Worm (Caenorhabditis elegans): Measurements from ENCODE around the gene Y38C1AA.19.
A peak's percentile ranks its signal among the peaks of the same experiment; 100 is the strongest.

Gene Y38C1AA.19

DNA sequence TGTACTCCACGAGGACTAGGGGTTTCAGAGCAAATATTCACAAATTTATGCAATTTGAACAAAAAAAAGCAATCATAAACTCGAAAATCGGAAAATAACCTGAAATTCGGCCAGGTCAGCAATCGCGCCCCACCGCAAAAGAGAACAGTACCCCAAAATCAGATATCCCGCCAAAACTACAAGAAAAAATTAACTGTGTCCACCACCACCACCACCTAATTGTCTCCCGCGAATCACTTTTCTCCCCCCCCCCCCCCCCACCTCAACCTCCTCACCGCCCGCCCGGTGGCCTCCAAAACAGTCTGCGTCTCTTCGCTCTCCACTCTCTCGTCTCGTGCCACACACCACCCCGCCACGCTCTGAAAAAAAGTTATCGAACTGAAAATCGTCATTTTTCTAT lies 31.4 kb upstream of the Y38C1AA.19 start:
- TF ChIP-seq ama-1 (optimal IDR thresholded peaks at IDR 0.05) (no peak), nhr-85 (tag) (peak; percentile 27), lin-14 (GFP tag; optimal IDR thresholded peaks at IDR 0.05) (peak; percentile 58), mep-1 (tag; optimal IDR thresholded peaks at IDR 0.05) (no peak), unc-86 (tag; optimal IDR thresholded peaks at IDR 0.05) (no peak), nhr-20 (tag; optimal IDR thresholded peaks at IDR 0.05) (no peak)

DNA sequence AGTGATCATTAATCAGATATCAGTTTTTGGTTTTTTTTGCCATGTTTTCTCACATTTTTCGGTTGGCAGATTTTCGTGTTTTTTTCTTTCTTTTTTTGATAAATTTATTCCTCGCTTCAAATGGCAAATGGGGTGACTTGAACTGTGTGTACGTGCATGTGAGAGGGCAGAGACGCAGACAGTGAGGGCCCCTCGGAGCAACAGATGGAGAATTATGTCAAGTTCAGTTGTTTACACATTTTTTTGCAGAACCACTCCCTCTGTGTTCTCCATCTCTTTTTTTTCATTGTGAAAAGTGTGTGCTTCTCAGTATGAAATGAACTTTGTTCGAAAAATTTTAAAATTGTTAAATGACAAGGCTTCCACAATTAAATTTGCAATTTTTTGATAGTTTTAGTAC lies 29.8 kb upstream of the Y38C1AA.19 start:
- TF ChIP-seq xbp-1 (tag; optimal IDR thresholded peaks at IDR 0.05) (no peak), alr-1 (tag; optimal IDR thresholded peaks at IDR 0.05; ENCODE audit: borderline replicate concordance) (no peak), aly-2 (tag; optimal IDR thresholded peaks at IDR 0.05) (no peak), blmp-1 (tag; optimal IDR thresholded peaks at IDR 0.05) (no peak), mdl-1 (tag; optimal IDR thresholded peaks at IDR 0.05) (no peak), lsy-2 (tag; optimal IDR thresholded peaks at IDR 0.05) (peak in 1 of 2 experiments; percentile 11), vab-15 (tag; optimal IDR thresholded peaks at IDR 0.05) (no peak), aha-1 (tag; optimal IDR thresholded peaks at IDR 0.05) (no peak), nhr-77 (tag; optimal IDR thresholded peaks at IDR 0.05) (no peak), nhr-84 (tag; optimal IDR thresholded peaks at IDR 0.05) (no peak), fos-1 (tag; optimal IDR thresholded peaks at IDR 0.05) (no peak), mef-2 (tag; optimal IDR thresholded peaks at IDR 0.05) (no peak), lin-14 (GFP tag; optimal IDR thresholded peaks at IDR 0.05) (peak; percentile 5)

- TF ChIP-seq hlh-17 (GFP tag; optimal IDR thresholded peaks at IDR 0.05; ENCODE audit: borderline replicate concordance) (no peak), jun-1 (tag; optimal IDR thresholded peaks at IDR 0.05) (no peak), dsc-1 (tag; optimal IDR thresholded peaks at IDR 0.05) (peak; percentile 39), lin-14 (GFP tag; optimal IDR thresholded peaks at IDR 0.05) (peak; percentile 73), lir-3 (tag; optimal IDR thresholded peaks at IDR 0.05; ENCODE audit: poor library complexity) (no peak), C16A3.4 (tag; optimal IDR thresholded peaks at IDR 0.05) (no peak), lin-35 (GFP tag; optimal IDR thresholded peaks at IDR 0.05) (peak in 1 of 2 experiments; percentile 4), egl-27 (tag; optimal IDR thresholded peaks at IDR 0.05) (no peak), ces-1 (GFP tag; optimal IDR thresholded peaks at IDR 0.05) (no peak), efl-1 (optimal IDR thresholded peaks at IDR 0.05) (no peak), efl-1 (GFP tag; optimal IDR thresholded peaks at IDR 0.05 in 1 of 2) (no peak), lin-39 (tag; optimal IDR thresholded peaks at IDR 0.05) (no peak), nhr-47 (tag; optimal IDR thresholded peaks at IDR 0.05) (peak; percentile 42), dpl-1 (GFP tag; optimal IDR thresholded peaks at IDR 0.05) (peak in 1 of 3 experiments; percentile 12), tbx-2 (tag; optimal IDR thresholded peaks at IDR 0.05) (peak; percentile 18), sox-4 (tag; optimal IDR thresholded peaks at IDR 0.05) (peak; percentile 37), pag-3 (tag; optimal IDR thresholded peaks at IDR 0.05; ENCODE audit: borderline replicate concordance, insufficient read depth) (no peak), swsn-7 (tag; optimal IDR thresholded peaks at IDR 0.05) (peak; percentile 33), sup-37 (GFP tag; optimal IDR thresholded peaks at IDR 0.05) (no peak), ceh-8 (GFP tag; optimal IDR thresholded peaks at IDR 0.05) (no peak), irx-1 (tag; optimal IDR thresholded peaks at IDR 0.05) (no peak), skn-1 (tag; optimal IDR thresholded peaks at IDR 0.05) (no peak), snu-23 (GFP tag; optimal IDR thresholded peaks at IDR 0.05) (no peak), nhr-90 (tag; optimal IDR thresholded peaks at IDR 0.05; ENCODE audit: poor library complexity) (no peak), elt-3 (tag; optimal IDR thresholded peaks at IDR 0.05) (no peak), efl-3 (GFP tag; optimal IDR thresholded peaks at IDR 0.05) (no peak), hlh-4 (tag; optimal IDR thresholded peaks at IDR 0.05) (no peak), elt-2 (tag; optimal IDR thresholded peaks at IDR 0.05) (no peak), xbp-1 (tag; optimal IDR thresholded peaks at IDR 0.05) (peak; percentile 49), unc-86 (tag; optimal IDR thresholded peaks at IDR 0.05) (peak; percentile 61), vab-15 (tag; optimal IDR thresholded peaks at IDR 0.05) (no peak), fkh-4 (tag; optimal IDR thresholded peaks at IDR 0.05; ENCODE audit: borderline replicate concordance) (no peak), mdl-1 (tag; optimal IDR thresholded peaks at IDR 0.05) (no peak), egl-13 (tag; optimal IDR thresholded peaks at IDR 0.05) (peak; percentile 67), fkh-8 (tag; optimal IDR thresholded peaks at IDR 0.05) (peak; percentile 73), fkh-10 (GFP tag; optimal IDR thresholded peaks at IDR 0.05) (no peak), zag-1 (tag; optimal IDR thresholded peaks at IDR 0.05) (no peak)
Observed at ce11 chrIV:132095-132494, 27.9 kb upstream of the Y38C1AA.19 start, which contains the start of gene daf-1. daf-1 (plus strand) TSS chrIV:132416.
